Worm (Caenorhabditis elegans): ENCODE measurements around the gene mrps-17.
A peak's percentile ranks its signal among the peaks of the same experiment; 100 is the strongest.

mrps-17 gene

DNA sequence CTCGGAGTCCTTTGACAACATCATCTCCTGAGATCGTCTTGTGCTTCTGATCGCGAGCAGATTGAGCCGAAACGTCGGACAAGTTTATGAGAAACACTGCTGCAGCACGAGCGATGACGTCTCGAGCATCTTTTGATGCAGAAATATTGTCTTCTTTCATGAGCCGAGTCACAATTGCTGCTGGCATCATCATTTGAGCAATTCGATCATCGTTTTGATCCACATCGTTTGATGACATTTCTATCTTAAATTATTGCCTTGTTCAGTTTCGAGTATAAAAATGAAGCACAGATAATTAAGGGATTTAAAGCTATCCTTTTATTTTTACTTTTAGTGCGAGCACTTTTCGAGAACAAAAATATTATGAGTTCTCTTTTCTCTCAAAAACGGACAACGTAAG, 31.0 kb upstream of the mrps-17 start, which contains the start of gene T26A5.8:
Gene T26A5.8, minus strand, starts transcription at position 247 of the 400 bp plus-strand sequence.
- TF ChIP-seq ama-1 (optimal IDR thresholded peaks at IDR 0.05) (peak; percentile 96), nhr-23 (tag; optimal IDR thresholded peaks at IDR 0.05) (no peak), sea-2 (GFP tag; optimal IDR thresholded peaks at IDR 0.05) (no peak), fkh-10 (GFP tag; optimal IDR thresholded peaks at IDR 0.05) (no peak), nfya-1 (tag; optimal IDR thresholded peaks at IDR 0.05; ENCODE audit: insufficient read depth) (peak; percentile 10), lin-39 (tag; optimal IDR thresholded peaks at IDR 0.05) (no peak), ceh-82 (tag; optimal IDR thresholded peaks at IDR 0.05) (no peak), unc-39 (tag; optimal IDR thresholded peaks at IDR 0.05) (no peak), nhr-43 (tag; optimal IDR thresholded peaks at IDR 0.05; ENCODE audit: poor library complexity, severe bottlenecking) (peak; percentile 40), elt-2 (tag; optimal IDR thresholded peaks at IDR 0.05) (peak; percentile 20), lsy-12 (tag; optimal IDR thresholded peaks at IDR 0.05) (peak; percentile 30)

DNA sequence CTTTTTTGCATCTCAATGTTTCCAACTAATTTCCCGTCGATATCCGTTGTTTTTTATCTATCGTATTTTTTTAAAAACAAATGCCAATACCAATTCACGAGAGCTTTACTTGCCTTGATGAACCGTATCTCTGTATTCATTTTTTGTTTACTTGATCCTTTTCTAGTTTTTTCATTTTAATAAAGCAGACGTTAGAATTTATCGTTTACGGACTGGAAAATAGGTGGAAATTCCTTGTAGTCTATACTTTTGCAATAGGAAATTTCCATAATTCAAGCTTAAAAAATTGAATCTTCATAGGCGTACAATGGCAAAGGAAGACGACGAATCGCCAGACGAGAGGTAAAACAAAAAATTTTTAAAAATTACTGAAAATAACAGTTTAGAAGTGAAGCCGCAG, 28.2 kb upstream of the mrps-17 start, which contains the start of gene algn-1:
Gene algn-1, plus strand, starts transcription at position 301 of the 400 bp plus-strand sequence.
- TF ChIP-seq fkh-10 (GFP tag; optimal IDR thresholded peaks at IDR 0.05) (no peak), tbx-2 (tag; optimal IDR thresholded peaks at IDR 0.05) (no peak), ZK546.5 (tag; optimal IDR thresholded peaks at IDR 0.05) (no peak), fos-1 (tag; optimal IDR thresholded peaks at IDR 0.05) (no peak)

DNA sequence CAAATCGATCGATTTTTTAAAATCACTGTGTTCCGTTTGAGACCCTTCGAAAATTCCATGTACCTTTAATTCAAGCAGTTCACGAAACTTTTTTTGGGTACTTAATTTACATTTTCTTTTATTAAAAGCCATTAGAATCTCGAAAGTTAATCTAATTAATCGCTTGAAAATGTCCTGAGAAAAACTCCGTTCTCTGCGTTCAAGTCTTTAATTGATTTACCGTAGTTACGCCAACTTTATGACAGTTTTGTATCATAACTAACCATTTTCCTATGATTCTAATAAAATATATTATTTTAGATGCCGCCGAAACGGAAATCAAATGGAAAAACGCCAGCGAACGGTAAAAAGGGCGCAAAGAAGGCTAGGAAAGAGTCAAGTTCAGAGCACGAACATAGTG, 22.6 kb upstream of the mrps-17 start, which contains the start of gene jhdm-1:
Gene jhdm-1, plus strand, starts transcription at position 301 of the 400 bp plus-strand sequence.
- TF ChIP-seq nfya-1 (tag; optimal IDR thresholded peaks at IDR 0.05; ENCODE audit: insufficient read depth) (no peak), nhr-77 (tag; optimal IDR thresholded peaks at IDR 0.05) (no peak), ceh-16 (tag; optimal IDR thresholded peaks at IDR 0.05) (no peak), lin-15B (tag; optimal IDR thresholded peaks at IDR 0.05) (no peak), ceh-9 (tag; optimal IDR thresholded peaks at IDR 0.05) (no peak), fkh-10 (GFP tag; optimal IDR thresholded peaks at IDR 0.05) (no peak), nhr-43 (tag; optimal IDR thresholded peaks at IDR 0.05; ENCODE audit: poor library complexity, severe bottlenecking) (no peak), ceh-28 (tag; optimal IDR thresholded peaks at IDR 0.05) (no peak), lin-39 (tag; optimal IDR thresholded peaks at IDR 0.05) (no peak), nhr-12 (tag; optimal IDR thresholded peaks at IDR 0.05) (no peak), fos-1 (tag; optimal IDR thresholded peaks at IDR 0.05) (no peak), elt-2 (tag; optimal IDR thresholded peaks at IDR 0.05) (no peak), unc-62 (GFP tag; optimal IDR thresholded peaks at IDR 0.05) (no peak), fkh-2 (tag; optimal IDR thresholded peaks at IDR 0.05) (no peak), elt-3 (tag; optimal IDR thresholded peaks at IDR 0.05) (no peak), zag-1 (tag; optimal IDR thresholded peaks at IDR 0.05) (no peak), eor-1 (tag; optimal IDR thresholded peaks at IDR 0.05) (no peak), nhr-76 (tag; optimal IDR thresholded peaks at IDR 0.05) (no peak), nhr-25 (tag; optimal IDR thresholded peaks at IDR 0.05) (no peak)

DNA sequence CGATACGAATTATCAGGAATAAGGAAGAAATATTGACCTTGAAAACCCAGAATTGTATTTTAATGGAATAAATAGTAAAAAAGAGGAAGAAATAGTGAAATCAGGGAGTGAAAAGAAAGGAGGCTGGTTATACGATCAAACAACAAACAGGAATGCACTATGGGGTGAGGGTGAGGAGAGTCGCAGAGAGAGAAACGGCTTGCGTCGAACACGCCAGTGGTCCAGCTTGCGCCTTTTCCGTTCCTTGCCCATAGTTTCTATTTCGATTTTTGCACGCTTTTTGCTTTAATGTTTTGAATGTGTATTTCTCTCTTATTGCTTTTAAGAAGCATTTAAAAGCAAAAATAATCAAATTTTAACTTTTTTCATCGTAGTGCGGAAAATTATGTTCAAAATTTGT, 22.1 kb upstream of the mrps-17 start:
- TF ChIP-seq ceh-82 (tag; optimal IDR thresholded peaks at IDR 0.05) (peak; percentile 0), elt-3 (tag; optimal IDR thresholded peaks at IDR 0.05) (no peak), nfya-1 (tag; optimal IDR thresholded peaks at IDR 0.05; ENCODE audit: insufficient read depth) (peak; percentile 81), lin-39 (tag; optimal IDR thresholded peaks at IDR 0.05) (peak; percentile 58), elt-1 (tag; optimal IDR thresholded peaks at IDR 0.05) (no peak), nhr-25 (tag; optimal IDR thresholded peaks at IDR 0.05) (peak; percentile 87), pqm-1 (tag; optimal IDR thresholded peaks at IDR 0.05) (peak; percentile 82), nhr-11 (tag; optimal IDR thresholded peaks at IDR 0.05) (peak; percentile 29), zag-1 (tag; optimal IDR thresholded peaks at IDR 0.05) (no peak), R02D3.7 (tag; optimal IDR thresholded peaks at IDR 0.05) (peak; percentile 64), elt-2 (tag; optimal IDR thresholded peaks at IDR 0.05) (peak; percentile 61), lsy-12 (tag; optimal IDR thresholded peaks at IDR 0.05) (peak; percentile 69), unc-62 (GFP tag; optimal IDR thresholded peaks at IDR 0.05) (no peak), hmg-11 (tag; optimal IDR thresholded peaks at IDR 0.05) (peak; percentile 94), pha-4 (tag; optimal IDR thresholded peaks at IDR 0.05) (peak; percentile 84), tbx-2 (tag; optimal IDR thresholded peaks at IDR 0.05) (peak; percentile 20), nhr-43 (tag; optimal IDR thresholded peaks at IDR 0.05; ENCODE audit: poor library complexity, severe bottlenecking) (peak; percentile 73), jun-1 (tag; optimal IDR thresholded peaks at IDR 0.05) (peak; percentile 63), fkh-2 (tag; optimal IDR thresholded peaks at IDR 0.05) (no peak), eor-1 (tag; optimal IDR thresholded peaks at IDR 0.05) (no peak), snpc-4 (tag; optimal IDR thresholded peaks at IDR 0.05) (peak; percentile 88), nhr-12 (tag; optimal IDR thresholded peaks at IDR 0.05) (no peak), skn-1 (tag; optimal IDR thresholded peaks at IDR 0.05) (no peak), ceh-16 (tag; optimal IDR thresholded peaks at IDR 0.05) (no peak), ztf-11 (tag; optimal IDR thresholded peaks at IDR 0.05) (no peak), nhr-23 (tag; optimal IDR thresholded peaks at IDR 0.05) (peak; percentile 90), egl-5 (tag; optimal IDR thresholded peaks at IDR 0.05) (peak; percentile 8), fos-1 (tag; optimal IDR thresholded peaks at IDR 0.05) (no peak), ama-1 (optimal IDR thresholded peaks at IDR 0.05) (peak; percentile 32), fkh-10 (GFP tag; optimal IDR thresholded peaks at IDR 0.05) (no peak), nhr-77 (tag; optimal IDR thresholded peaks at IDR 0.05) (no peak), egl-27 (tag; optimal IDR thresholded peaks at IDR 0.05) (peak; percentile 60), nhr-28 (tag; optimal IDR thresholded peaks at IDR 0.05) (no peak), lin-15B (tag; optimal IDR thresholded peaks at IDR 0.05) (peak; percentile 84), mdl-1 (tag; optimal IDR thresholded peaks at IDR 0.05) (peak; percentile 0), ceh-28 (tag; optimal IDR thresholded peaks at IDR 0.05) (peak; percentile 27), nhr-67 (tag; optimal IDR thresholded peaks at IDR 0.05) (no peak)

Measured in whole organism, L3 larva.